Fruit fly (Drosophila melanogaster) whole organism, embryonic: ENCODE measurements around the gene CG17233.

Experiments
- Atf3 ChIP-seq: fragments of 200-800 bp; sonication (Bioruptor generic); optimal IDR thresholded peaks from 3 replicates; lab custom pipeline; 2016; ENCODE audit warnings: missing biosample characterization, missing genetic modification characterization
- B-H1 ChIP-seq: fragments of 200-800 bp; sonication (Bioruptor generic); IDR thresholded peaks from 3 replicates; pipeline ENCODE4 v1.3.6; 2022; ENCODE audit warnings: missing biosample characterization, missing genetic modification characterization
- B-H2 ChIP-seq: fragments of 200-800 bp; sonication (Bioruptor generic); optimal IDR thresholded peaks from 2 replicates; lab custom pipeline; 2018; ENCODE audit warnings: missing biosample characterization, mild to moderate bottlenecking, missing genetic modification characterization
- Bgb ChIP-seq: fragments of 200-800 bp; sonication (Bioruptor generic); IDR thresholded peaks from 2 replicates; pipeline ENCODE4 v1.3.6; 2022; ENCODE audit warnings: missing biosample characterization, missing genetic modification characterization; ENCODE audit not compliant: partially characterized antibody
- CG10147 ChIP-seq: fragments of 200-800 bp; sonication (Bioruptor generic); optimal IDR thresholded peaks from 2 replicates; lab custom pipeline; 2019; ENCODE audit warnings: missing biosample characterization, mild to moderate bottlenecking, missing genetic modification characterization, moderate library complexity
- CG10431 ChIP-seq: fragments of 200-800 bp; sonication (Bioruptor generic); optimal IDR thresholded peaks from 3 replicates; lab custom pipeline; 2018; ENCODE audit warnings: missing biosample characterization, mild to moderate bottlenecking, missing genetic modification characterization
- CG11723 ChIP-seq: fragments of 200-800 bp; sonication (Bioruptor generic); optimal IDR thresholded peaks from 2 replicates; lab custom pipeline; 2017; ENCODE audit warnings: missing biosample characterization, mild to moderate bottlenecking, missing genetic modification characterization
- CG12769 ChIP-seq: fragments of 200-800 bp; sonication (Bioruptor generic); optimal IDR thresholded peaks from 2 replicates; lab custom pipeline; 2019; ENCODE audit warnings: missing biosample characterization, mild to moderate bottlenecking, missing genetic modification characterization, moderate library complexity
- CG14860 ChIP-seq: fragments of 200-800 bp; sonication (Bioruptor generic); IDR thresholded peaks from 3 replicates; pipeline ENCODE4 v1.3.6; 2022; ENCODE audit warnings: missing biosample characterization, missing genetic modification characterization; ENCODE audit not compliant: partially characterized antibody
- CG17359 ChIP-seq: fragments of 200-800 bp; sonication (Bioruptor generic); optimal IDR thresholded peaks from 3 replicates; lab custom pipeline; 2018; ENCODE audit warnings: missing biosample characterization, mild to moderate bottlenecking, missing genetic modification characterization, moderate library complexity
- CG17385 ChIP-seq: fragments of 200-800 bp; sonication (Bioruptor generic); optimal IDR thresholded peaks from 3 replicates; lab custom pipeline; 2018; ENCODE audit warnings: missing biosample characterization, mild to moderate bottlenecking, missing genetic modification characterization
- CG17612 ChIP-seq: fragments of 200-800 bp; sonication (Bioruptor generic); IDR thresholded peaks from 2 replicates; pipeline ENCODE4 v1.3.6; 2022; ENCODE audit warnings: missing biosample characterization, missing genetic modification characterization
- CG18599 ChIP-seq: fragments of 200-800 bp; sonication (Bioruptor generic); optimal IDR thresholded peaks from 3 replicates; lab custom pipeline; 2017; ENCODE audit warnings: missing biosample characterization, missing genetic modification characterization, mild to moderate bottlenecking, moderate library complexity, missing genetic modification reagents
- CG2889 ChIP-seq: fragments of 200-800 bp; sonication (Bioruptor generic); IDR thresholded peaks from 3 replicates; pipeline ENCODE4 v1.3.6; 2022; ENCODE audit warnings: missing biosample characterization, missing genetic modification characterization
- CG30403 ChIP-seq: fragments of 200-800 bp; sonication (Bioruptor generic); optimal IDR thresholded peaks from 3 replicates; lab custom pipeline; 2016; ENCODE audit warnings: missing biosample characterization, missing genetic modification characterization
- CG32772 ChIP-seq: fragments of 200-800 bp; sonication (Bioruptor generic); IDR thresholded peaks from 2 replicates; pipeline ENCODE4 v1.3.6; 2022; ENCODE audit warnings: missing biosample characterization, missing genetic modification characterization
- CG4328 ChIP-seq: fragments of 200-800 bp; sonication (Bioruptor generic); optimal IDR thresholded peaks from 3 replicates; lab custom pipeline; 2017; ENCODE audit warnings: missing biosample characterization, missing genetic modification reagents, missing genetic modification characterization
- CG43689 ChIP-seq: fragments of 200-800 bp; sonication (Bioruptor generic); IDR thresholded peaks from 2 replicates; pipeline ENCODE4 v1.3.6; 2022; ENCODE audit warnings: missing biosample characterization, missing genetic modification characterization
- CG4707 ChIP-seq: fragments of 200-800 bp; sonication (Bioruptor generic); optimal IDR thresholded peaks from 2 replicates; lab custom pipeline; 2018; ENCODE audit warnings: missing biosample characterization, mild to moderate bottlenecking, missing genetic modification characterization, moderate library complexity
- CG5245 ChIP-seq: fragments of 200-800 bp; sonication (Bioruptor generic); optimal IDR thresholded peaks from 3 replicates; lab custom pipeline; 2016; ENCODE audit warnings: missing biosample characterization, missing genetic modification characterization
- CG5953 ChIP-seq: fragments of 200-800 bp; sonication (Bioruptor generic); IDR thresholded peaks from 2 replicates; pipeline ENCODE4 v1.3.6; 2022; ENCODE audit warnings: missing biosample characterization, missing genetic modification characterization
- CG6654 ChIP-seq: fragments of 200-800 bp; sonication (Bioruptor generic); optimal IDR thresholded peaks from 2 replicates; lab custom pipeline; 2017; ENCODE audit warnings: missing biosample characterization, mild to moderate bottlenecking, missing genetic modification characterization
- CG6791 ChIP-seq: fragments of 200-800 bp; sonication (Bioruptor generic); IDR thresholded peaks from 3 replicates; pipeline ENCODE4 v1.3.6; 2022; ENCODE audit warnings: missing biosample characterization, missing genetic modification characterization; ENCODE audit not compliant: partially characterized antibody
- CG7372 ChIP-seq: fragments of 200-800 bp; sonication (Bioruptor generic); IDR thresholded peaks from 2 replicates; pipeline ENCODE4 v1.3.6; 2022; ENCODE audit warnings: missing biosample characterization, missing genetic modification characterization
- CG7556 ChIP-seq: fragments of 200-800 bp; sonication (Bioruptor generic); optimal IDR thresholded peaks from 2 replicates; lab custom pipeline; 2017; ENCODE audit warnings: missing biosample characterization, mild to moderate bottlenecking, missing genetic modification characterization
- CG8089 ChIP-seq: fragments of 200-800 bp; sonication (Bioruptor generic); optimal IDR thresholded peaks from 3 replicates; lab custom pipeline; 2016; ENCODE audit warnings: missing biosample characterization, missing genetic modification characterization
- CG9215 ChIP-seq: fragments of 200-800 bp; sonication (Bioruptor generic); IDR thresholded peaks from 2 replicates; pipeline ENCODE4 v1.3.6; 2022; ENCODE audit warnings: missing biosample characterization, missing genetic modification characterization
- Deaf1 ChIP-seq: fragments of 200-800 bp; optimal IDR thresholded peaks from 3 replicates; lab custom pipeline; 2019; ENCODE audit warnings: missing biosample characterization, mild to moderate bottlenecking, missing genetic modification characterization, moderate library complexity
- Fer1 ChIP-seq: fragments of 200-800 bp; sonication (Bioruptor generic); optimal IDR thresholded peaks from 2 replicates; lab custom pipeline; 2017; ENCODE audit warnings: missing biosample characterization, mild to moderate bottlenecking, missing genetic modification characterization
- HmgZ ChIP-seq: fragments of 200-800 bp; sonication (Bioruptor generic); optimal IDR thresholded peaks from 2 replicates; lab custom pipeline; 2018; ENCODE audit warnings: missing biosample characterization, mild to moderate bottlenecking, missing genetic modification characterization
- Hr51 ChIP-seq, 2 experiments: fragments of 200-800 bp; sonication (Bioruptor generic); optimal IDR thresholded peaks; 2 replicates in 1 of 2; 3 replicates in 1 of 2; lab custom pipeline; 2016 to 2018; ENCODE audit warnings: missing biosample characterization in 2 of 2, missing genetic modification characterization in 2 of 2, mild to moderate bottlenecking in 1 of 2, moderate library complexity in 1 of 2
- Kr ChIP-seq: fragments of 200-800 bp; sonication (Bioruptor generic); optimal IDR thresholded peaks from 2 replicates; lab custom pipeline; 2017; ENCODE audit warnings: missing biosample characterization, mild to moderate bottlenecking, missing genetic modification characterization
- Mad ChIP-seq: fragments of 200-800 bp; sonication (Bioruptor generic); optimal IDR thresholded peaks from 2 replicates; lab custom pipeline; 2016; ENCODE audit warnings: missing biosample characterization, missing genetic modification characterization
- Mes4 ChIP-seq: fragments of 200-800 bp; sonication (Bioruptor generic); optimal IDR thresholded peaks from 2 replicates; lab custom pipeline; 2016; ENCODE audit warnings: missing biosample characterization, missing genetic modification characterization
- Sry-δ ChIP-seq: fragments of 200-800 bp; sonication (Bioruptor generic); optimal IDR thresholded peaks from 2 replicates; lab custom pipeline; 2016; ENCODE audit warnings: missing biosample characterization, missing genetic modification characterization
- aop ChIP-seq: fragments of 200-800 bp; sonication (Bioruptor generic); IDR thresholded peaks from 2 replicates; pipeline ENCODE4 v1.3.6; 2022; ENCODE audit warnings: missing biosample characterization, missing genetic modification characterization
- cwo ChIP-seq: fragments of 200-800 bp; sonication (Bioruptor generic); optimal IDR thresholded peaks from 3 replicates; lab custom pipeline; 2017; ENCODE audit warnings: missing biosample characterization, missing genetic modification characterization, mild to moderate bottlenecking, moderate library complexity, missing genetic modification reagents
- eve ChIP-seq, 2 experiments: fragments of >200 bp; optimal IDR thresholded peaks; 2 replicates each; lab custom pipeline; 2017; ENCODE audit warnings: missing biosample characterization in 2 of 2, missing genetic modification characterization in 2 of 2
- exex ChIP-seq: fragments of 200-800 bp; sonication (Bioruptor generic); optimal IDR thresholded peaks from 4 replicates; lab custom pipeline; 2018; ENCODE audit warnings: missing biosample characterization, mild to moderate bottlenecking, missing genetic modification characterization, moderate library complexity
- grn ChIP-seq: fragments of 200-800 bp; sonication (Bioruptor generic); optimal IDR thresholded peaks from 3 replicates; lab custom pipeline; 2017; ENCODE audit warnings: missing biosample characterization, missing genetic modification characterization
- gsb ChIP-seq: fragments of 200-800 bp; sonication (Bioruptor generic); IDR thresholded peaks from 2 replicates; pipeline ENCODE4 v1.3.6; 2022; ENCODE audit warnings: missing biosample characterization, missing genetic modification characterization
- odd ChIP-seq: fragments of 200-800 bp; sonication (Bioruptor generic); optimal IDR thresholded peaks from 2 replicates; lab custom pipeline; 2017; ENCODE audit warnings: missing biosample characterization, mild to moderate bottlenecking, missing genetic modification characterization
- onecut ChIP-seq: fragments of 200-800 bp; sonication (Bioruptor generic); IDR thresholded peaks from 2 replicates; pipeline ENCODE4 v1.3.6; 2022; ENCODE audit warnings: missing biosample characterization, missing genetic modification characterization
- ranshi ChIP-seq: fragments of 200-800 bp; sonication (Bioruptor generic); IDR thresholded peaks from 2 replicates; pipeline ENCODE4 v1.3.6; 2022; ENCODE audit warnings: missing biosample characterization, missing genetic modification characterization
- sd ChIP-seq: fragments of 200-800 bp; sonication (Bioruptor generic); optimal IDR thresholded peaks from 3 replicates; lab custom pipeline; 2018; ENCODE audit warnings: missing biosample characterization, mild to moderate bottlenecking, missing genetic modification characterization, moderate library complexity
- sob ChIP-seq: fragments of 200-800 bp; sonication (Bioruptor generic); IDR thresholded peaks from 2 replicates; pipeline ENCODE4 v1.3.6; 2022; ENCODE audit warnings: missing biosample characterization, missing genetic modification characterization
- stc ChIP-seq: fragments of 200-800 bp; sonication (Bioruptor generic); IDR thresholded peaks from 2 replicates; pipeline ENCODE4 v1.3.6; 2022; ENCODE audit warnings: missing biosample characterization, missing genetic modification characterization
- tin ChIP-seq: fragments of 200-800 bp; sonication (Bioruptor generic); optimal IDR thresholded peaks from 3 replicates; lab custom pipeline; 2016; ENCODE audit warnings: missing biosample characterization, missing genetic modification characterization
- zfh1 ChIP-seq: fragments of 200-800 bp; sonication (Bioruptor generic); IDR thresholded peaks from 3 replicates; pipeline ENCODE4 v1.3.6; 2022; ENCODE audit warnings: missing biosample characterization, missing genetic modification characterization

Gene CG17233

DNA sequence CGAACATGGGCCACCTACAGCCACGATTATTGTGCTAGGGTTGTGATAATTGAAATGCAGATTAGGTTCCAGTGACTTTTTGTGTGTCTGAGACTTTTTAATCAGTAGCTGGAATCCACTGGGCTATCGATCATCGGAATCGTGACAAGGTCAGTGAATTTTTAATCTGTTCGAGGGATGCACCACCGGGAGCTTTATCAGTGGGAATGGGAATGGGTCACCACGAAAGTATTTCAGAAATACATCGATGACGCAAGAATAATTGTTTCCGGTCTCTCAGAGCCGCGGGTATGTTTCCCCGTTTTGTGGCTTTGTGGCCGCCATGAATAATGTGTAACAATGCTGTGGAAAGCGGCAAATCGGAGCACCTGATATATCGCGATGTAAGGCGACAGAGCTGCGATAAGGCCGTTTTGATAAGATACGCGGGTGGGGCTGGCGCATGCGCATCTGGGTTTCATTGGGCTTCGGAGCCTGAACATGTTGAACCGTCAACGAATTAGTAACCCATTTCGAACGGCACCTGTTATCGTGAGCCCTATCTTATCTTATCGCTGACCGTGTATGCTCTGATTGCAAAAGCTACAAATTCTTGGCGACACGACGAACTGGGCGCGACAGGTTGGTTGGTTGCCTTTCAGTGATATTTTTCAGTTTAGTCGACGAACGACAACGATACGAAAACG is 53.7 kb downstream of the CG17233 start, which contains the start of gene Ssk (continued):
- TF ChIP-seq CG9215 (GFP tag; lab: Robert Waterston, UW) (no peak), odd (GFP tag; lab: Kevin White, UChicago) (no peak), Fer1 (GFP tag; lab: Kevin White, UChicago) (peak; percentile 43), sob (GFP tag; lab: Robert Waterston, UW) (peak; percentile 46; the same call in 1 of the 2 replicates), zfh1 (GFP tag; lab: Robert Waterston, UW) (no peak), eve (GFP tag; optimal IDR thresholded peaks at IDR 0.05; lab: Kevin White, UChicago) (peak in 1 of 2 experiments; percentile 31), B-H2 (peak; percentile 40), CG8089 (no peak), Mad (GFP tag; lab: Kevin White, UChicago) (no peak), Kr (GFP tag; lab: Kevin White, UChicago) (no peak), CG11723 (no peak), CG30403 (GFP tag; lab: Kevin White, UChicago) (no peak), CG32772 (no peak), sd (peak; percentile 90), CG17359 (no peak), CG12769 (tag; lab: Kevin White, UChicago) (peak; percentile 60), CG43689 (GFP tag; lab: Robert Waterston, UW) (no peak), gsb (peak; percentile 30; the same call in 1 of the 2 replicates), Mes4 (GFP tag; lab: Kevin White, UChicago) (no peak), Deaf1 (tag; lab: Kevin White, UChicago) (peak; percentile 60), HmgZ (tag; lab: Kevin White, UChicago) (no peak), tin (GFP tag; lab: Kevin White, UChicago) (no peak), CG17385 (GFP tag; lab: Kevin White, UChicago) (peak; percentile 22), Sry-δ (GFP tag; lab: Kevin White, UChicago) (no peak), ranshi (no peak), B-H1 (no peak), CG7556 (GFP tag; lab: Kevin White, UChicago) (no peak), onecut (GFP tag; lab: Robert Waterston, UW) (peak; percentile 7; the same call in 1 of the 2 replicates), CG4328 (GFP tag; lab: Kevin White, UChicago) (no peak), grn (GFP tag; lab: Kevin White, UChicago) (peak; percentile 98), CG6791 (GFP tag; lab: Robert Waterston, UW) (no peak), CG5245 (GFP tag; lab: Kevin White, UChicago) (no peak), CG10431 (GFP tag; lab: Kevin White, UChicago) (no peak), CG4707 (GFP tag; lab: Kevin White, UChicago) (no peak), Atf3 (GFP tag; lab: Kevin White, UChicago) (no peak), Hr51 (GFP tag; optimal IDR thresholded peaks at IDR 0.05; lab: Kevin White, UChicago) (no peak), CG6654 (GFP tag; lab: Kevin White, UChicago) (no peak), Bgb (peak; percentile 37; the same call in 1 of the 2 replicates), exex (tag; lab: Kevin White, UChicago) (peak; percentile 90), CG18599 (GFP tag; lab: Kevin White, UChicago) (peak; percentile 34), CG17612 (GFP tag; lab: Robert Waterston, UW) (no peak), CG2889 (GFP tag; lab: Robert Waterston, UW) (no peak), cwo (GFP tag; lab: Kevin White, UChicago) (peak; percentile 11), stc (GFP tag; lab: Robert Waterston, UW) (no peak), CG7372 (GFP tag; lab: Robert Waterston, UW) (no peak), CG14860 (no peak), CG10147 (GFP tag; lab: Kevin White, UChicago) (peak; percentile 12), aop (GFP tag; lab: Robert Waterston, UW) (peak; percentile 12; the same call in 1 of the 2 replicates), CG5953 (no peak)
